Fruit fly (Drosophila melanogaster) whole organism, prepupa: ENCODE results near the gene CG32453.

Experiments used
- Blimp-1 ChIP-seq: fragments of 200-800 bp; sonication (Bioruptor generic); optimal IDR thresholded peaks from 3 replicates; lab custom pipeline; 2017; ENCODE audit warnings: missing biosample characterization, missing genetic modification characterization, mild to moderate bottlenecking, moderate library complexity, missing genetic modification reagents
- CG16779 ChIP-seq: fragments of 200-800 bp; sonication (Bioruptor generic); optimal IDR thresholded peaks from 3 replicates; lab custom pipeline; 2017; ENCODE audit warnings: missing biosample characterization, mild to moderate bottlenecking, missing genetic modification characterization
- CG6854 ChIP-seq: fragments of 200-800 bp; sonication (Bioruptor generic); optimal IDR thresholded peaks from 2 replicates; lab custom pipeline; 2017; ENCODE audit warnings: missing biosample characterization, mild to moderate bottlenecking, missing genetic modification characterization
- Eip78C ChIP-seq: fragments of 200-800 bp; sonication (Bioruptor generic); peaks from one replicate; lab custom pipeline; 2016; ENCODE audit warnings: missing biosample characterization, missing genetic modification characterization
- Smox ChIP-seq: fragments of 200-800 bp; sonication (Bioruptor generic); optimal IDR thresholded peaks from 3 replicates; lab custom pipeline; 2016; ENCODE audit warnings: missing biosample characterization, missing genetic modification characterization
- Sox14 ChIP-seq: fragments of 200-800 bp; sonication (Bioruptor generic); optimal IDR thresholded peaks from 3 replicates; lab custom pipeline; 2016; ENCODE audit warnings: missing biosample characterization, missing genetic modification characterization
- fkh ChIP-seq: fragments of 200-800 bp; sonication (Bioruptor generic); optimal IDR thresholded peaks from 3 replicates; lab custom pipeline; 2017; ENCODE audit warnings: missing biosample characterization, mild to moderate bottlenecking, missing genetic modification characterization, moderate library complexity
- lz ChIP-seq: fragments of 200-800 bp; sonication (Bioruptor generic); optimal IDR thresholded peaks from 3 replicates; lab custom pipeline; 2016; ENCODE audit warnings: missing biosample characterization, missing genetic modification characterization
- net ChIP-seq: fragments of 200-800 bp; sonication (Bioruptor generic); optimal IDR thresholded peaks from 3 replicates; lab custom pipeline; 2016; ENCODE audit warnings: missing biosample characterization, missing genetic modification characterization
- topi ChIP-seq: fragments of 200-800 bp; sonication (Bioruptor generic); optimal IDR thresholded peaks from 3 replicates; lab custom pipeline; 2016; ENCODE audit warnings: missing biosample characterization, missing genetic modification characterization

- TF ChIP-seq Blimp-1 (GFP tag; lab: Kevin White, UChicago) = no peak
- no peak for TF ChIP-seq Sox14
- no peak for TF ChIP-seq CG16779
- TF ChIP-seq lz (GFP tag; lab: Kevin White, UChicago) = no peak
- TF ChIP-seq CG6854 (GFP tag; lab: Kevin White, UChicago) = no peak
- TF ChIP-seq topi = no peak
- TF ChIP-seq net (GFP tag; lab: Kevin White, UChicago) = no peak
- no peak for TF ChIP-seq fkh
- no peak for TF ChIP-seq Smox
- no peak for TF ChIP-seq Eip78C (GFP tag; lab: Kevin White, UChicago)
Observed at dm6 chr3L:22652425-22652824, 44.6 kb upstream of the CG32453 start, which contains the start of gene CG33772.
